Worm (Caenorhabditis elegans): ENCODE results near the gene ddb-1.
A peak's percentile ranks its signal among the peaks of the same experiment; 100 is the strongest.

- TF ChIP-seq pat-9 (tag; optimal IDR thresholded peaks at IDR 0.05): peak; percentile 76
- TF ChIP-seq ref-2 (tag; optimal IDR thresholded peaks at IDR 0.05): peak; percentile 48
- TF ChIP-seq nhr-11 (tag; optimal IDR thresholded peaks at IDR 0.05): no peak
- TF ChIP-seq eyg-1 (tag; optimal IDR thresholded peaks at IDR 0.05): no peak
- TF ChIP-seq pqm-1 (tag; optimal IDR thresholded peaks at IDR 0.05): no peak
- TF ChIP-seq fkh-10 (GFP tag; optimal IDR thresholded peaks at IDR 0.05): no peak
- TF ChIP-seq rnt-1 (tag; optimal IDR thresholded peaks at IDR 0.05): no peak
Observed at ce11 chrIV:12086498-12086897, 34.5 kb downstream of the ddb-1 start.
